Worm (Caenorhabditis elegans) whole organism, midembryonic: ENCODE results near the gene chil-24.
"Not testable (repeated sequence)": the region's sequence is repeated elsewhere in the genome, so short reads cannot be mapped to it uniquely, and the experiment has no call there.

Source experiments
- T22C8.4 ChIP-seq: fragments of 200-800 bp; sonication (Bioruptor generic); IDR thresholded peaks from 2 replicates; pipeline ENCODE4 v1.3.6; 2022; ENCODE audit warnings: missing genetic modification characterization, missing compliant biosample characterization
- cog-1 ChIP-seq: sonication (generic microtip); optimal IDR thresholded peaks from 2 replicates; lab custom pipeline; 2016; ENCODE audit warnings: missing genetic modification characterization, missing compliant biosample characterization
- flt-1 ChIP-seq: fragments of 200-800 bp; sonication (Bioruptor generic); IDR thresholded peaks from 2 replicates; pipeline ENCODE4 v1.3.6; 2022; ENCODE audit warnings: missing genetic modification characterization, missing compliant biosample characterization
- klf-2 ChIP-seq: fragments of 200-800 bp; sonication (Bioruptor generic); conservative IDR thresholded peaks from 2 replicates; pipeline ENCODE4 v1.3.6; 2022; ENCODE audit warnings: missing genetic modification reagents, missing genetic modification characterization, missing compliant biosample characterization
- med-1 ChIP-seq: sonication (generic microtip); optimal IDR thresholded peaks from 2 replicates; lab custom pipeline; 2017; ENCODE audit warnings: missing genetic modification characterization, mild to moderate bottlenecking, missing compliant biosample characterization, antibody characterized with exemption, missing genetic modification reagents; ENCODE audit not compliant: insufficient read depth
- ref-1 ChIP-seq: fragments of 200-800 bp; sonication (Bioruptor generic); conservative IDR thresholded peaks from 2 replicates; pipeline ENCODE4 v1.3.6; 2022; ENCODE audit warnings: missing genetic modification reagents, missing genetic modification characterization, missing compliant biosample characterization
- tab-1 ChIP-seq: fragments of 200-800 bp; sonication (Bioruptor generic); IDR thresholded peaks from 2 replicates; pipeline ENCODE4 v1.3.6; 2022; ENCODE audit warnings: missing genetic modification characterization, missing compliant biosample characterization
- ztf-23 ChIP-seq: fragments of 200-800 bp; sonication (Bioruptor generic); IDR thresholded peaks from 2 replicates; pipeline ENCODE4 v1.3.6; 2022; ENCODE audit warnings: missing genetic modification reagents, missing genetic modification characterization, missing compliant biosample characterization
- ztf-29 ChIP-seq: fragments of 200-800 bp; sonication (Bioruptor generic); IDR thresholded peaks from 2 replicates; pipeline ENCODE4 v1.3.6; 2022; ENCODE audit warnings: missing genetic modification reagents, missing genetic modification characterization, missing compliant biosample characterization

chil-24 gene

ce11 chrII:3126341-3126740 is 2.6 kb upstream of the chil-24 start, which contains the start of gene ins-19:
Gene ins-19, minus strand, starts transcription at chrII:3126441.
- TF ChIP-seq flt-1 (no peak), cog-1 (tag; lab: Kevin White, UChicago) (no peak), ztf-29 (no peak), ref-1 (no peak), klf-2 (no peak), ztf-23 (GFP tag; lab: Robert Waterston, UW) (no peak), tab-1 (GFP tag; lab: Robert Waterston, UW) (no peak), med-1 (GFP tag; lab: Kevin White, UChicago) (no peak), T22C8.4 (GFP tag; lab: Robert Waterston, UW) (no peak)

ce11 chrII:3126741-3127140 is 2.2 kb upstream of the chil-24 start, which contains the start of gene ins-31:
Gene ins-31, plus strand, starts transcription at chrII:3127041.
- TF ChIP-seq ztf-23 (GFP tag; lab: Robert Waterston, UW): 0 out of 2 replicates have a peak, but pooled peaks have one; percentile 32

ce11 chrII:3135293-3135692 is 6.3 kb downstream of the chil-24 start:
- peak; percentile 20; the same call in 1 of the 2 replicates for TF ChIP-seq ztf-29
- TF ChIP-seq cog-1 (tag; lab: Kevin White, UChicago): no peak
- no peak for TF ChIP-seq T22C8.4 (GFP tag; lab: Robert Waterston, UW)
- TF ChIP-seq ref-1: no peak
- no peak for TF ChIP-seq klf-2
- TF ChIP-seq tab-1 (GFP tag; lab: Robert Waterston, UW): no peak
- no peak for TF ChIP-seq flt-1
- TF ChIP-seq ztf-23 (GFP tag; lab: Robert Waterston, UW): no peak

ce11 chrII:3137804-3138203 is 8.8 kb downstream of the chil-24 start, which contains the start of gene sri-54:
Gene sri-54, minus strand, starts transcription at chrII:3137904.
- TF ChIP-seq flt-1 (no peak), ref-1 (no peak), ztf-29 (no peak), klf-2 (no peak), tab-1 (GFP tag; lab: Robert Waterston, UW) (no peak), T22C8.4 (GFP tag; lab: Robert Waterston, UW) (no peak), ztf-23 (GFP tag; lab: Robert Waterston, UW) (no peak), cog-1 (tag; lab: Kevin White, UChicago) (no peak), med-1 (GFP tag; lab: Kevin White, UChicago) (no peak)

- TF ChIP-seq T22C8.4 (GFP tag; lab: Robert Waterston, UW); ztf-23 (GFP tag; lab: Robert Waterston, UW); ztf-29: not testable (repeated sequence)
Observed at ce11 chrII:3142855-3143254, 13.9 kb downstream of the chil-24 start, which contains the start of gene sri-42. Gene sri-42, minus strand, starts transcription at chrII:3142955.

- not testable (repeated sequence) for TF ChIP-seq klf-2, flt-1, ref-1
Observed at ce11 chrII:3144552-3144951, 15.6 kb downstream of the chil-24 start, which contains the start of gene sri-43. Gene sri-43, minus strand, starts transcription at chrII:3144652.

ce11 chrII:3145842-3146241 is 16.9 kb downstream of the chil-24 start, which contains the start of gene T10D4.15:
Gene T10D4.15, plus strand, starts transcription at chrII:3146142.
- TF ChIP-seq ztf-23 (GFP tag; lab: Robert Waterston, UW) (no peak), flt-1 (no peak), T22C8.4 (GFP tag; lab: Robert Waterston, UW) (no peak), ref-1 (no peak), ztf-29 (no peak), klf-2 (no peak), cog-1 (tag; lab: Kevin White, UChicago) (no peak), tab-1 (GFP tag; lab: Robert Waterston, UW) (no peak), med-1 (GFP tag; lab: Kevin White, UChicago) (no peak)

- no peak for TF ChIP-seq med-1 (GFP tag; lab: Kevin White, UChicago)
- TF ChIP-seq cog-1 (tag; lab: Kevin White, UChicago): no peak
- no peak for TF ChIP-seq tab-1 (GFP tag; lab: Robert Waterston, UW)
- no peak for TF ChIP-seq ref-1
- TF ChIP-seq T22C8.4 (GFP tag; lab: Robert Waterston, UW): no peak
- no peak for TF ChIP-seq ztf-29
- TF ChIP-seq klf-2: no peak
- no peak for TF ChIP-seq flt-1
- TF ChIP-seq ztf-23 (GFP tag; lab: Robert Waterston, UW): no peak
Observed at ce11 chrII:3148404-3148803, 19.4 kb downstream of the chil-24 start.

ce11 chrII:3149521-3150190 is 20.7 kb downstream of the chil-24 start, which contains the start of the genes T10D4.11 and T10D4.1:
Gene T10D4.11, minus strand, starts transcription at chrII:3149621.
Gene T10D4.1, plus strand, starts transcription at chrII:3150140.
- TF ChIP-seq med-1 (GFP tag; lab: Kevin White, UChicago) (no peak), tab-1 (GFP tag; lab: Robert Waterston, UW) (no peak), T22C8.4 (GFP tag; lab: Robert Waterston, UW) (no peak), cog-1 (tag; lab: Kevin White, UChicago) (no peak), klf-2 (no peak), ztf-23 (GFP tag; lab: Robert Waterston, UW) (no peak), flt-1 (no peak), ref-1 (no peak), ztf-29 (no peak)

- TF ChIP-seq klf-2 (no peak), cog-1 (tag; lab: Kevin White, UChicago) (no peak), med-1 (GFP tag; lab: Kevin White, UChicago) (no peak), ref-1 (no peak), flt-1 (no peak), ztf-29 (no peak), tab-1 (GFP tag; lab: Robert Waterston, UW) (no peak), ztf-23 (GFP tag; lab: Robert Waterston, UW) (no peak), T22C8.4 (GFP tag; lab: Robert Waterston, UW) (no peak)
Observed at ce11 chrII:3151615-3152014, 22.7 kb downstream of the chil-24 start, which contains the start of the genes T10D4.14 and T10D4.19. Gene T10D4.14, minus strand, starts transcription at chrII:3151715. Gene T10D4.19, plus strand, starts transcription at chrII:3151918.
